Worm (Caenorhabditis elegans) whole organism, early embryonic: Measurements from ENCODE around the gene C49C8.1.

Experiments
- B0310.2 ChIP-seq: sonication (generic microtip); optimal IDR thresholded peaks from 2 replicates; lab custom pipeline; 2016; ENCODE audit warnings: mild to moderate bottlenecking, missing genetic modification characterization, missing compliant biosample characterization
- F13C5.2 ChIP-seq: sonication (generic microtip); optimal IDR thresholded peaks from 2 replicates; lab custom pipeline; 2017; ENCODE audit warnings: mild to moderate bottlenecking, missing genetic modification characterization, inconsistent platforms, missing compliant biosample characterization
- aly-1 ChIP-seq: sonication (generic microtip); optimal IDR thresholded peaks from 2 replicates; lab custom pipeline; 2016; ENCODE audit warnings: missing genetic modification characterization, missing compliant biosample characterization
- ama-1 ChIP-seq: fragments of 150-350 bp; optimal IDR thresholded peaks from 2 replicates; lab custom pipeline; 2014
- ceh-13 ChIP-seq: fragments of 200-800 bp; sonication (Bioruptor generic); optimal IDR thresholded peaks from 2 replicates; lab custom pipeline; 2018; ENCODE audit warnings: mild to moderate bottlenecking, missing genetic modification characterization, missing compliant biosample characterization
- ceh-36 ChIP-seq: sonication (generic microtip); optimal IDR thresholded peaks from 2 replicates; lab custom pipeline; 2016; ENCODE audit warnings: missing genetic modification characterization, inconsistent platforms, missing compliant biosample characterization
- ets-7 ChIP-seq: sonication (generic microtip); optimal IDR thresholded peaks from 2 replicates; lab custom pipeline; 2016; ENCODE audit warnings: missing genotype, missing genetic modification characterization, missing compliant biosample characterization
- flt-1 ChIP-seq: fragments of 200-800 bp; sonication (Bioruptor generic); IDR thresholded peaks from 2 replicates; pipeline ENCODE4 v1.3.6; 2022; ENCODE audit warnings: missing genetic modification characterization, missing compliant biosample characterization
- hmbx-1 ChIP-seq: sonication (generic microtip); optimal IDR thresholded peaks from 2 replicates; lab custom pipeline; 2016; ENCODE audit warnings: mild to moderate bottlenecking, missing genetic modification characterization, missing compliant biosample characterization
- hmg-4 ChIP-seq: fragments of 200-800 bp; sonication (Bioruptor generic); optimal IDR thresholded peaks from 2 replicates; lab custom pipeline; 2018; ENCODE audit warnings: mild to moderate bottlenecking, missing genetic modification characterization, missing compliant biosample characterization
- hnd-1 ChIP-seq: sonication (generic microtip); optimal IDR thresholded peaks from 2 replicates; lab custom pipeline; 2016; ENCODE audit warnings: missing genetic modification characterization, missing compliant biosample characterization
- pes-1 ChIP-seq: fragments of 200-800 bp; sonication (Bioruptor generic); IDR thresholded peaks from 2 replicates; pipeline ENCODE4 v1.3.6; 2022; ENCODE audit warnings: missing genetic modification reagents, missing genetic modification characterization, missing compliant biosample characterization
- scrt-1 ChIP-seq: fragments of 200-800 bp; sonication (Bioruptor generic); IDR thresholded peaks from 2 replicates; pipeline ENCODE4 v1.3.6; 2022; ENCODE audit warnings: missing genetic modification characterization, missing compliant biosample characterization
- sea-1 ChIP-seq: fragments of 200-800 bp; sonication (Bioruptor generic); conservative IDR thresholded peaks from 2 replicates; pipeline ENCODE4 v1.3.6; 2022; ENCODE audit warnings: missing genetic modification characterization, missing compliant biosample characterization
- tbx-11 ChIP-seq: fragments of 200-800 bp; sonication (Bioruptor generic); IDR thresholded peaks from 2 replicates; pipeline ENCODE4 v1.3.6; 2022; ENCODE audit warnings: missing genetic modification characterization, missing compliant biosample characterization
- tbx-37 ChIP-seq: fragments of 200-800 bp; sonication (Bioruptor generic); conservative IDR thresholded peaks from 2 replicates; pipeline ENCODE4 v1.3.6; 2022; ENCODE audit warnings: missing genetic modification reagents, missing genetic modification characterization, missing compliant biosample characterization
- tra-4 ChIP-seq: sonication (generic microtip); optimal IDR thresholded peaks from 2 replicates; lab custom pipeline; 2017; ENCODE audit warnings: missing genetic modification characterization, missing compliant biosample characterization

C49C8.1 gene

ce11 chrIV:8615314-8615713 is 39.1 kb upstream of the C49C8.1 start:
- TF ChIP-seq hmg-4 (GFP tag; lab: Kevin White, UChicago) (no peak), scrt-1 (GFP tag; lab: Robert Waterston, UW) (no peak), ets-7 (tag; lab: Kevin White, UChicago) (no peak), hnd-1 (no peak), B0310.2 (tag; lab: Kevin White, UChicago) (no peak), F13C5.2 (no peak), tbx-37 (GFP tag; lab: Robert Waterston, UW) (no peak), tbx-11 (GFP tag; lab: Robert Waterston, UW) (no peak), ceh-36 (no peak), ama-1 (lab: Kevin White, UChicago) (no peak), ceh-13 (no peak), hmbx-1 (tag; lab: Kevin White, UChicago) (no peak), tra-4 (tag; lab: Kevin White, UChicago) (no peak), sea-1 (GFP tag; lab: Robert Waterston, UW) (no peak), flt-1 (no peak), aly-1 (tag; lab: Kevin White, UChicago) (no peak), pes-1 (GFP tag; lab: Robert Waterston, UW) (no peak)

DNA sequence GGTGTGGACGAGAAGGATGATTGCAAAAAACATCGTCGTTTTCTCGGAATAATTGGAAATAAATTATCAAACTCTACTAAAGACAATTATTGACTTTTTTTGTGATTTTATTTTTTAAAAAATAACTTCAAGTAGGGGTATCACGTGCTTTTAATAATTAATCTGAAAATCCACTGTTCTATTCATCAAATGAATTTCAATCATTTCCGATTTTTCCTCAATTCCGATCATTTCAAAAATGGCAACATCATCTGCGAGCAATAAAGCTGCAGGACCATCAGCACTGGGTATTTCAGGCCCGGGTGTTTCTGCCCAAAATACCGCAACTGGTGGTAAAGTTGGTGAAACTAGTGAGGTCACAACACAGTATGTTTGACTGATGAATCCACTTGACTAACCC is 37.3 kb upstream of the C49C8.1 start, which contains the start of the genes F42A9.7 and F42A9.3:
TSS of gene F42A9.7 (minus strand) at position 101 of the 400 bp plus-strand sequence.
TSS of gene F42A9.3 (plus strand) at position 214 of the 400 bp plus-strand sequence.
- TF ChIP-seq F13C5.2 (no peak), tbx-11 (GFP tag; lab: Robert Waterston, UW) (no peak), scrt-1 (GFP tag; lab: Robert Waterston, UW) (no peak), hnd-1 (no peak), flt-1 (no peak), ets-7 (tag; lab: Kevin White, UChicago) (no peak), tra-4 (tag; lab: Kevin White, UChicago) (no peak), tbx-37 (GFP tag; lab: Robert Waterston, UW) (no peak), ama-1 (lab: Kevin White, UChicago) (no peak), pes-1 (GFP tag; lab: Robert Waterston, UW) (no peak), hmg-4 (GFP tag; lab: Kevin White, UChicago) (no peak), B0310.2 (tag; lab: Kevin White, UChicago) (no peak), hmbx-1 (tag; lab: Kevin White, UChicago) (no peak), aly-1 (tag; lab: Kevin White, UChicago) (no peak), ceh-36 (no peak), sea-1 (GFP tag; lab: Robert Waterston, UW) (no peak), ceh-13 (no peak)

- TF ChIP-seq tbx-37 (GFP tag; lab: Robert Waterston, UW): no peak
- TF ChIP-seq pes-1 (GFP tag; lab: Robert Waterston, UW): no peak
- TF ChIP-seq hmg-4 (GFP tag; lab: Kevin White, UChicago): no peak
- no peak for TF ChIP-seq tbx-11 (GFP tag; lab: Robert Waterston, UW)
- TF ChIP-seq scrt-1 (GFP tag; lab: Robert Waterston, UW): no peak
- no peak for TF ChIP-seq sea-1 (GFP tag; lab: Robert Waterston, UW)
- TF ChIP-seq ets-7 (tag; lab: Kevin White, UChicago): no peak
- TF ChIP-seq ceh-13: no peak
- TF ChIP-seq ama-1 (lab: Kevin White, UChicago): no peak
- TF ChIP-seq hmbx-1 (tag; lab: Kevin White, UChicago): no peak
- TF ChIP-seq flt-1: no peak
- TF ChIP-seq aly-1 (tag; lab: Kevin White, UChicago): no peak
These were observed 35.7 kb upstream of the C49C8.1 start, which contains the start of gene F42A9.8 for ce11 chrIV:8618698-8619097. F42A9.8 (minus strand) TSS chrIV:8618785.

DNA sequence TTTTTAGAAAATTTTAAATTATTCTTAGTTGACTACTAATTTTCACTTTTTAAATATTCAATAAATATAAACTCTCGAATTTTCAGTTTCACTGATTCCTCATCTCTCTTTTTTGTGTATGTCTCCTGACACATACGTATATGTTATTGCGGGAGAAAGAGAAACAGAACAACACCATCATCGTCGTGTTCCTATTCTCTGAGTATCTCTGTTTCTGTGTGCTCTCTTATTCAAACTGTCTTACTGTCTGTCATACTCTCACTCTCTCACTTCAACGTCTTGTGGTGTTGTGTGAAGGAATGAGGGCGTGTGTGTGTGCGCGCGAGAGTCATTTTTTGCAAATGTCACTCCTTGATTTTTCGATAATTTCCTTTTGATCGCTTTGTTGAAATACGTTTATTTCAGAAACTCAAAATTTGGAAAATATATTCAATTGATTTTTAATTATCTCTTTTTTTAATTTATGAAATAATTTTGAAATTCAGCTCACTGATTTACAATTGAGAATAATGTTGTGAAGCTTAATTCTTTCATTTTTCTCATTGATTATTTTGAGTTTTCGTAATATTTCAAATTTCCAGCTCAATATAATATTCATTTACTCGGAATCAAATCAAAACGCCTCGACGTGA is 34.2 kb upstream of the C49C8.1 start, which contains the start of gene lin-49:
TSS of gene lin-49 (plus strand) at position 582 of the 632 bp plus-strand sequence.
- no peak for TF ChIP-seq aly-1 (tag; lab: Kevin White, UChicago)
- no peak for TF ChIP-seq sea-1 (GFP tag; lab: Robert Waterston, UW)
- no peak for TF ChIP-seq hmbx-1 (tag; lab: Kevin White, UChicago)
- TF ChIP-seq ama-1 (lab: Kevin White, UChicago): no peak
- no peak for TF ChIP-seq hnd-1
- no peak for TF ChIP-seq hmg-4 (GFP tag; lab: Kevin White, UChicago)
- no peak for TF ChIP-seq flt-1
- no peak for TF ChIP-seq ceh-13
- no peak for TF ChIP-seq ets-7 (tag; lab: Kevin White, UChicago)
- TF ChIP-seq B0310.2 (tag; lab: Kevin White, UChicago): no peak
- TF ChIP-seq ceh-36: no peak
- no peak for TF ChIP-seq tbx-37 (GFP tag; lab: Robert Waterston, UW)
- TF ChIP-seq tra-4 (tag; lab: Kevin White, UChicago): no peak
- TF ChIP-seq F13C5.2: no peak
- no peak for TF ChIP-seq pes-1 (GFP tag; lab: Robert Waterston, UW)
- TF ChIP-seq scrt-1 (GFP tag; lab: Robert Waterston, UW): no peak
- TF ChIP-seq tbx-11 (GFP tag; lab: Robert Waterston, UW): no peak

DNA sequence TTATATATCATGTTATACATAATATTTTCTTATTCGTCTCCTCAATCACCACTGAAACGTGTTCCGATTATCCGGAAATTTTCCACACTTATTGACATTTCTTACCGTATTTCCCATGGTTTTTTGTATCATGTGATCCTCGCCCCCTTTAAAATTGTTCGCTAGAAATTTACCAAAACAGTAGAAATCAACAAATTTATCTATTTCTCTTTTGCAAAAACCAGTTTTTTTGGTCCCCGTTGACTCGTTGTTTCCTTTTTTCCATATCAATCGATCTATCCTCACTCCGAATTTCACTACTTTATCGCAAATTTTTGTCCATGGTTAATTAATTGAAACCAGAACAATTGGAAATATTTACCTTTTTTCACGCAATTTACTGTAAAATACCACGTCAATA is 28.6 kb upstream of the C49C8.1 start:
- no peak for TF ChIP-seq B0310.2 (tag; lab: Kevin White, UChicago)
- no peak for TF ChIP-seq flt-1

DNA sequence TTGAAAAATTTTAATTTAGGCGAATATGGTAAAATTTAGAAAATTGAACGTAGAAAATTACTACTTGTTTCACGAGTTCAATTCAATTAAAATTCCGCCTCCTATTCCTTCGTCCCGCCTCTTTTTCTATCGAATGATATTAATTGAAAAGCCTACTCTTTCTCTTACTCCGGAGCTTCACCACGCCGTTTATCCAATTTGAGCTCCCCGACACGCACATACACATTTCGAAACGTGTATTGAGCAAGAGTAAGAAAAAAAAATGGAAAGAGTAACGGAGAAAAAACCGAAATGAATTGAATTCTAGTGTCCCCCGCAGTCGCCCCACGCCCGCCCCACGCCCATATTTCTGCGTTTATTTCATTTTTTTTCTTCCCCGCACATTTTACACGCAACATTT is 28.1 kb upstream of the C49C8.1 start:
- TF ChIP-seq hnd-1 (no peak), tbx-11 (GFP tag; lab: Robert Waterston, UW) (no peak), tbx-37 (GFP tag; lab: Robert Waterston, UW) (no peak), hmbx-1 (tag; lab: Kevin White, UChicago) (no peak), pes-1 (GFP tag; lab: Robert Waterston, UW) (no peak), F13C5.2 (no peak), ceh-13 (no peak), B0310.2 (tag; lab: Kevin White, UChicago) (no peak), ets-7 (tag; lab: Kevin White, UChicago) (no peak), hmg-4 (GFP tag; lab: Kevin White, UChicago) (no peak), scrt-1 (GFP tag; lab: Robert Waterston, UW) (no peak), flt-1 (no peak), aly-1 (tag; lab: Kevin White, UChicago) (no peak), ceh-36 (no peak), sea-1 (GFP tag; lab: Robert Waterston, UW) (no peak)
